Fruit fly (Drosophila melanogaster) whole organism, adult: ENCODE measurements around the gene CG42323.

ENCODE experiments used
- CG14711 ChIP-seq: fragments of 200-800 bp; sonication (Bioruptor generic); optimal IDR thresholded peaks from 2 replicates; lab custom pipeline; 2018; ENCODE audit warnings: missing biosample characterization, mild to moderate bottlenecking, missing genetic modification characterization, moderate library complexity
- CG5204 ChIP-seq: fragments of 200-800 bp; sonication (Bioruptor generic); optimal IDR thresholded peaks from 2 replicates; lab custom pipeline; 2016; ENCODE audit warnings: missing biosample characterization, missing genetic modification characterization
- CG7101 ChIP-seq: fragments of 200-800 bp; sonication (Bioruptor generic); optimal IDR thresholded peaks from 2 replicates; lab custom pipeline; 2018; ENCODE audit warnings: missing biosample characterization, mild to moderate bottlenecking, missing genetic modification characterization, moderate library complexity
- Crg-1 ChIP-seq: fragments of 200-800 bp; sonication (Bioruptor generic); optimal IDR thresholded peaks from 2 replicates; lab custom pipeline; 2016; ENCODE audit warnings: missing biosample characterization, missing genetic modification characterization
- Hr96 ChIP-seq: fragments of 200-800 bp; sonication (Bioruptor generic); optimal IDR thresholded peaks from 2 replicates; lab custom pipeline; 2016; ENCODE audit warnings: missing biosample characterization, missing genetic modification characterization
- Mnt ChIP-seq: fragments of 200-800 bp; sonication (Bioruptor generic); optimal IDR thresholded peaks from 2 replicates; lab custom pipeline; 2016; ENCODE audit warnings: missing biosample characterization, mild to moderate bottlenecking, missing genetic modification characterization
- bab1 ChIP-seq: fragments of 200-800 bp; sonication (Bioruptor generic); optimal IDR thresholded peaks from 3 replicates; lab custom pipeline; 2019; ENCODE audit warnings: missing biosample characterization, mild to moderate bottlenecking, missing genetic modification characterization, moderate library complexity
- cnc ChIP-seq, 2 experiments: fragments of >200 bp; optimal IDR thresholded peaks; 2 replicates each; lab custom pipeline; 2017
- kay ChIP-seq: fragments of 200-800 bp; sonication (Bioruptor generic); peaks from one replicate; lab custom pipeline; 2016; ENCODE audit warnings: missing biosample characterization, missing genetic modification characterization, borderline replicate concordance
- pad ChIP-seq: fragments of 200-800 bp; sonication (Bioruptor generic); optimal IDR thresholded peaks from 3 replicates; lab custom pipeline; 2017; ENCODE audit warnings: missing biosample characterization, missing genetic modification characterization, mild to moderate bottlenecking, moderate library complexity, missing genetic modification reagents

DNA sequence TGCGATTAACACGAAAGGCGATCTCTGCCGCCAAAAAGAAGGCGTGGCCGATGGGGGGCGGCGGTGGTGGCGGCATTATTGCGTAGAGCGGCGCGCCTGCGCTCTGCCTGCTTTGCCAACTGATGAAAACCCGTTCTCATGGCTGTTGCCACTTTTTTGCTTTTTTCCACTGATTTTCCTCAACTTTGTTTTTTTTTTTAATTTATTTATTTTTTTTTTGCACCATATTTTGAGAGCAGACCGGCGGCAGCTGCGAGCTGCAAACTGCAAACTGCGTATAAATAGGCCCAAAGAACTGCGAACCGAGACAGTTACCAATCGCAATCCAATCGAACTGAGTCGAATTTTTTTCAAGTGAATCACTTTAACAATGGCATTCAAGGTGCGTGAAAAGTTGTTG lies at the start of gene CG42323:
- no peak for TF ChIP-seq CG7101 (tag; lab: Kevin White, UChicago)
- TF ChIP-seq Crg-1 (GFP tag; lab: Kevin White, UChicago) = no peak
- no peak for TF ChIP-seq cnc (optimal IDR thresholded peaks at IDR 0.05; lab: Kevin White, UChicago)
- no peak for TF ChIP-seq CG5204 (GFP tag; lab: Kevin White, UChicago)
- TF ChIP-seq bab1 = no peak
- TF ChIP-seq kay (GFP tag; lab: Kevin White, UChicago) = no peak
- no peak for TF ChIP-seq pad (GFP tag; lab: Kevin White, UChicago)
- no peak for TF ChIP-seq Mnt (GFP tag; lab: Kevin White, UChicago)
- no peak for TF ChIP-seq Hr96 (GFP tag; lab: Kevin White, UChicago)
- no peak for TF ChIP-seq CG14711
